Fruit fly (Drosophila melanogaster): ENCODE data around the gene Cp38.

Cp38 gene

dm6 chrX:8510731-8511130, 29.1 kb downstream of the Cp38 start (continued):
- no peak for TF ChIP-seq BtbVII (GFP tag; optimal IDR thresholded peaks at IDR 0.05)

dm6 chrX:8512251-8512650, 30.6 kb downstream of the Cp38 start:
- TF ChIP-seq Dip3 (GFP tag; optimal IDR thresholded peaks at IDR 0.05) (no peak), Bdp1 (GFP tag; optimal IDR thresholded peaks at IDR 0.05) (no peak), CG8359 (GFP tag; optimal IDR thresholded peaks at IDR 0.05; ENCODE audit: borderline replicate concordance) (no peak), CG17568 (GFP tag; optimal IDR thresholded peaks at IDR 0.05) (no peak), gcm (GFP tag; optimal IDR thresholded peaks at IDR 0.05) (no peak), wor (GFP tag; IDR thresholded peaks at IDR 0.05) (no peak), Ets65A (GFP tag) (peak; percentile 51), Hr39 (optimal IDR thresholded peaks at IDR 0.05) (peak; percentile 7)

- TF ChIP-seq hb (GFP tag; IDR thresholded peaks at IDR 0.05; ENCODE audit: partially characterized antibody) (peak; percentile 99), CG17912 (GFP tag; optimal IDR thresholded peaks at IDR 0.05) (peak; percentile 18), Mad (GFP tag; optimal IDR thresholded peaks at IDR 0.05) (peak; percentile 19), CG34376 (GFP tag; optimal IDR thresholded peaks at IDR 0.05) (peak; percentile 58), Fer3 (tag; optimal IDR thresholded peaks at IDR 0.05) (peak; percentile 19), CG10543 (GFP tag; optimal IDR thresholded peaks at IDR 0.05) (peak; percentile 65), Sry-δ (GFP tag; optimal IDR thresholded peaks at IDR 0.05) (peak; percentile 93), CG3281 (GFP tag; optimal IDR thresholded peaks at IDR 0.05) (peak; percentile 28), MBD-R2 (GFP tag; IDR thresholded peaks at IDR 0.05) (peak; percentile 30; the same call in 1 of the 2 replicates), mirr (GFP tag; optimal IDR thresholded peaks at IDR 0.05) (peak; percentile 60), vnd (GFP tag; IDR thresholded peaks at IDR 0.05; ENCODE audit: partially characterized antibody) (peak; percentile 98), CG6791 (GFP tag; IDR thresholded peaks at IDR 0.05; ENCODE audit: partially characterized antibody) (peak; percentile 99), ems (GFP tag; optimal IDR thresholded peaks at IDR 0.05) (peak; percentile 20), nau (GFP tag; optimal IDR thresholded peaks at IDR 0.05) (peak; percentile 22), CG7963 (GFP tag; IDR thresholded peaks at IDR 0.05; ENCODE audit: partially characterized antibody) (peak; percentile 98), cwo (GFP tag; optimal IDR thresholded peaks at IDR 0.05) (peak; percentile 3), ash1 (GFP tag; optimal IDR thresholded peaks at IDR 0.05) (peak; percentile 46), CG6272 (GFP tag; IDR thresholded peaks at IDR 0.05) (no peak), Med (GFP tag) (peak; percentile 89), Pdp1 (GFP tag; optimal IDR thresholded peaks at IDR 0.05) (peak; percentile 16 to 61), CG18011 (GFP tag; optimal IDR thresholded peaks at IDR 0.05) (peak; percentile 38), nmo (GFP tag; optimal IDR thresholded peaks at IDR 0.05) (peak; percentile 60), ci (GFP tag; IDR thresholded peaks at IDR 0.05) (peak; percentile 80; the same call in 2 of the 3 replicates), Gsc (GFP tag; IDR thresholded peaks at IDR 0.05) (no peak), CG16863 (GFP tag; optimal IDR thresholded peaks at IDR 0.05) (no peak), shn (GFP tag; optimal IDR thresholded peaks at IDR 0.05) (peak; percentile 21), CG10267 (tag; optimal IDR thresholded peaks at IDR 0.05) (peak; percentile 78), Aef1 (GFP tag; IDR thresholded peaks at IDR 0.05) (no peak), NC2β (GFP tag; optimal IDR thresholded peaks at IDR 0.05) (peak; percentile 14), Lim3 (GFP tag; IDR thresholded peaks at IDR 0.05) (no peak), MTF-1 (GFP tag; optimal IDR thresholded peaks at IDR 0.05; ENCODE audit: borderline replicate concordance) (peak; percentile 58), CG7556 (GFP tag; optimal IDR thresholded peaks at IDR 0.05) (peak; percentile 0), CG4707 (GFP tag; optimal IDR thresholded peaks at IDR 0.05) (peak; percentile 36), lbe (GFP tag; optimal IDR thresholded peaks at IDR 0.05) (peak; percentile 37), CG11247 (GFP tag; IDR thresholded peaks at IDR 0.05) (no peak), CG12659 (GFP tag; optimal IDR thresholded peaks at IDR 0.05) (peak; percentile 79)
Measured at dm6 chrX:8517121-8518024, 35.7 kb downstream of the Cp38 start, which contains the start of gene Nrg. Gene Nrg, plus strand, starts transcription at chrX:8517373.
